Fruit fly (Drosophila melanogaster): ENCODE results near the gene Rh7.

Rh7 gene

DNA sequence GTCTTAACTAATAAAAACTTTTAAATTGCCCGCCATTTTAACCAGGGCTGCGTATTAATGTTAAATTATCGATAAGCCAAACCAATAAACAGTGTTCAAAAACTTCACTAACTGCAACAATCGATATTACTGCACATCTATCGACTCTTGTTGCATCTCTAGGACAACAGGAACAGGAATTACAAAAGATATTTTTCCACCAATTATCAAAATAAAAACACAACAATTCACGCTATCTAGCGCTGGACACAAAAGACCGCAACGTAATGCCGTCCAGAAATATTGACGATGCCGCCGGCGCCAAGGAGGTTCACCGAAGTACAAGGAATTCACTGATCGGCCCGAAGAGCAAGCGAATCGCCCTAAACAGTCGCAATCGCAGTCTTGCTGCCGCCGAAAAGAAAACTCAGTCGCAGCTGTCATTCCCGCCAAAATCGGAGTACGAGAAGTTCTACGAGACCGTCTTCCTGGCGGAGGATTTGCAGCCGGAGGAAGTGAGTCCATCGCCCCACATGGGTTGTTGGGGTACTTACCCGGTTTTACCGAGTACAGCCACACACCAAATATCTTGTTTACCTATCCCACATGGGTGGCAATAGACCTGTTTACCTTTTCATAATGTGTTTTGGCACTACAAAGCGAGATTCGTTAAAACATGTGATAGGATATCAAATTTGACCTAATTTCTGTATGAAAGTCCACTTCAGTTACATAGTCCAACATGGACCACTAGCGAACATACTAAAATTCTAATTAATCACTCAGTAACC, 59.1 kb downstream of the Rh7 start, which contains the start of gene vers (continued):
- TF ChIP-seq stwl (tag; optimal IDR thresholded peaks at IDR 0.05) = peak; percentile 96
- no peak for TF ChIP-seq Rx (GFP tag; IDR thresholded peaks at IDR 0.05)
- TF ChIP-seq Dad (GFP tag; optimal IDR thresholded peaks at IDR 0.05) = no peak
- TF ChIP-seq CG32532 (GFP tag; IDR thresholded peaks at IDR 0.05) = peak; percentile 19; the same call in 1 of the 2 replicates
- peak; percentile 3 for TF ChIP-seq HmgD (GFP tag; optimal IDR thresholded peaks at IDR 0.05)
- no peak for TF ChIP-seq sens-2 (GFP tag; IDR thresholded peaks at IDR 0.05)
- TF ChIP-seq Awh (GFP tag; IDR thresholded peaks at IDR 0.05) = peak; percentile 30; the same call in 1 of the 2 replicates
- TF ChIP-seq kni (GFP tag; optimal IDR thresholded peaks at IDR 0.05) = no peak
- TF ChIP-seq Med (GFP tag) = peak; percentile 88
- TF ChIP-seq CG8388 (GFP tag; optimal IDR thresholded peaks at IDR 0.05) = peak; percentile 23
- no peak for TF ChIP-seq Lhr (GFP tag; optimal IDR thresholded peaks at IDR 0.05)
- TF ChIP-seq CG1832 (GFP tag; optimal IDR thresholded peaks at IDR 0.05) = no peak
- TF ChIP-seq Optix (GFP tag; IDR thresholded peaks at IDR 0.05) = no peak
- TF ChIP-seq CG18619 (GFP tag; optimal IDR thresholded peaks at IDR 0.05) = no peak
- TF ChIP-seq CG11695 (GFP tag; IDR thresholded peaks at IDR 0.05) = 0 out of 3 replicates have a peak, but pooled peaks have one; percentile 23
- no peak for TF ChIP-seq schlank (tag; optimal IDR thresholded peaks at IDR 0.05)
- TF ChIP-seq CG11723 (GFP tag; optimal IDR thresholded peaks at IDR 0.05) = no peak
- TF ChIP-seq CG14965 (GFP tag; optimal IDR thresholded peaks at IDR 0.05; ENCODE audit: borderline replicate concordance) = no peak
- no peak for TF ChIP-seq corto (GFP tag; optimal IDR thresholded peaks at IDR 0.05)
- no peak for TF ChIP-seq Antp (GFP tag; optimal IDR thresholded peaks at IDR 0.05)
- TF ChIP-seq CG14014 (GFP tag; IDR thresholded peaks at IDR 0.05) = peak; percentile 64; the same call in 1 of the 2 replicates
- TF ChIP-seq row (GFP tag; IDR thresholded peaks at IDR 0.05) = 0 out of 3 replicates have a peak, but pooled peaks have one; percentile 35
- TF ChIP-seq Adf1 (GFP tag; IDR thresholded peaks at IDR 0.05) = no peak; the same call in 1 of the 2 replicates
- no peak for TF ChIP-seq CG10431 (GFP tag; optimal IDR thresholded peaks at IDR 0.05)
- no peak for TF ChIP-seq CG31441 (GFP tag; IDR thresholded peaks at IDR 0.05)
- peak; percentile 75 for TF ChIP-seq Elba2 (GFP tag; optimal IDR thresholded peaks at IDR 0.05)
- peak; percentile 17; the same call in 1 of the 2 replicates for TF ChIP-seq Atf6 (GFP tag; IDR thresholded peaks at IDR 0.05)
- TF ChIP-seq rib (GFP tag; IDR thresholded peaks at IDR 0.05) = no peak
- TF ChIP-seq CG6683 (GFP tag; optimal IDR thresholded peaks at IDR 0.05) = no peak
- peak; percentile 76 for TF ChIP-seq CG42726 (GFP tag; IDR thresholded peaks at IDR 0.05; ENCODE audit: partially characterized antibody)
- TF ChIP-seq TFAM (GFP tag; optimal IDR thresholded peaks at IDR 0.05) = no peak
- TF ChIP-seq CG9727 (GFP tag; optimal IDR thresholded peaks at IDR 0.05) = no peak
- TF ChIP-seq lola (GFP tag; optimal IDR thresholded peaks at IDR 0.05) = no peak
- TF ChIP-seq sens (GFP tag) = peak; percentile 78
- peak; percentile 28 for TF ChIP-seq CG12391 (tag; optimal IDR thresholded peaks at IDR 0.05)
- no peak for TF ChIP-seq mirr (GFP tag; optimal IDR thresholded peaks at IDR 0.05)
- peak; percentile 11; the same call in 1 of the 2 replicates for TF ChIP-seq stc (GFP tag; IDR thresholded peaks at IDR 0.05)
- TF ChIP-seq BEAF-32 (GFP tag; optimal IDR thresholded peaks at IDR 0.05) = peak; percentile 93
- TF ChIP-seq az2 (GFP tag; optimal IDR thresholded peaks at IDR 0.05) = no peak
- TF ChIP-seq knrl (GFP tag; IDR thresholded peaks at IDR 0.05; ENCODE audit: partially characterized antibody) = peak; percentile 90
- TF ChIP-seq ems (GFP tag; optimal IDR thresholded peaks at IDR 0.05) = peak; percentile 2
- TF ChIP-seq gsb-n (tag; optimal IDR thresholded peaks at IDR 0.05) = peak; percentile 19
- TF ChIP-seq Dll (GFP tag; IDR thresholded peaks at IDR 0.05; ENCODE audit: partially characterized antibody) = peak; percentile 95
- peak; percentile 19 for TF ChIP-seq CG30403 (GFP tag; optimal IDR thresholded peaks at IDR 0.05)
- no peak for TF ChIP-seq Hmx (GFP tag; optimal IDR thresholded peaks at IDR 0.05)
- peak; percentile 14 for TF ChIP-seq Myb (GFP tag; optimal IDR thresholded peaks at IDR 0.05)
- no peak for TF ChIP-seq CG12942 (GFP tag; optimal IDR thresholded peaks at IDR 0.05)
- no peak for TF ChIP-seq CG31224 (GFP tag; IDR thresholded peaks at IDR 0.05)
- TF ChIP-seq Chrac-16 (GFP tag; optimal IDR thresholded peaks at IDR 0.05) = peak; percentile 6

Measured in whole organism, embryonic.